Worm (Caenorhabditis elegans): ENCODE results near the gene gpx-7.

ce11 chrX:7787885-7788353 is 11.7 kb downstream of the gpx-7 start, which contains the start of gene ZK154.5:
- TF ChIP-seq him-1 (tag; optimal IDR thresholded peaks at IDR 0.05) (no peak), dao-5 (tag; optimal IDR thresholded peaks at IDR 0.05) (no peak)
